Worm (Caenorhabditis elegans): ENCODE results near the gene F15H10.7.

DNA sequence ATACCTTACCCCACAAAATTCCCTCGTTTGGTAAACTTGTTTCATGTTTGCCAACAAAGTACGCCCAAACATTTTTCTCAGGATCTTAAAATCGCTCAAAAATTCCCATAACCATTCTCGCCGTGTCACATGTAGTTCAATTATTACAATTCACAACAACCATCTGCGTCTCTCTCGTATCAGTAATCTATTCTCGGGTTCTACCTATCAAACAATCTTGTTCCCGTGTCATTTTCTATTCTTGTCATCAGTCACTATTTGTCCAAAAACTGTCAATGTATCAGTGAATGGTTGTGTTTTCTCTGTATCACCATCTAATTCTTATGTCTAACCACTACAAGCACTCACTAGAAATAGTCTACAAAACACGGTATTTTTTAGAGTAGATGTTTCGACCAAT lies 35.0 kb downstream of the F15H10.7 start:
- TF ChIP-seq nhr-23 (tag; optimal IDR thresholded peaks at IDR 0.05) (no peak), mab-5 (tag; optimal IDR thresholded peaks at IDR 0.05) (no peak), ZK546.5 (tag; optimal IDR thresholded peaks at IDR 0.05) (no peak), mdl-1 (tag; optimal IDR thresholded peaks at IDR 0.05) (no peak)
